Worm (Caenorhabditis elegans) whole organism, L1 larva: ENCODE data around the gene B0035.15.

Source experiments
- C16A3.4 ChIP-seq: fragments of 150-350 bp; optimal IDR thresholded peaks from 2 replicates; lab custom pipeline; 2014; ENCODE audit warnings: missing biosample characterization, missing genetic modification characterization
- irx-1 ChIP-seq: sonication (generic microtip); optimal IDR thresholded peaks from 2 replicates; lab custom pipeline; 2016; ENCODE audit warnings: missing genetic modification characterization, missing compliant biosample characterization

Gene B0035.15

ce11 chrIV:11247434-11247833, 50.6 kb downstream of the B0035.15 start:
- TF ChIP-seq irx-1 (tag; lab: Kevin White, UChicago) (no peak), C16A3.4 (tag; lab: Kevin White, UChicago) (peak; percentile 26)
